Worm (Caenorhabditis elegans) whole organism, midembryonic: ENCODE results near the gene arl-5.

Experiments used
- T22C8.4 ChIP-seq: fragments of 200-800 bp; sonication (Bioruptor generic); IDR thresholded peaks from 2 replicates; pipeline ENCODE4 v1.3.6; 2022; ENCODE audit warnings: missing genetic modification characterization, missing compliant biosample characterization
- cog-1 ChIP-seq: sonication (generic microtip); optimal IDR thresholded peaks from 2 replicates; lab custom pipeline; 2016; ENCODE audit warnings: missing genetic modification characterization, missing compliant biosample characterization
- flt-1 ChIP-seq: fragments of 200-800 bp; sonication (Bioruptor generic); IDR thresholded peaks from 2 replicates; pipeline ENCODE4 v1.3.6; 2022; ENCODE audit warnings: missing genetic modification characterization, missing compliant biosample characterization
- klf-2 ChIP-seq: fragments of 200-800 bp; sonication (Bioruptor generic); conservative IDR thresholded peaks from 2 replicates; pipeline ENCODE4 v1.3.6; 2022; ENCODE audit warnings: missing genetic modification reagents, missing genetic modification characterization, missing compliant biosample characterization
- med-1 ChIP-seq: sonication (generic microtip); optimal IDR thresholded peaks from 2 replicates; lab custom pipeline; 2017; ENCODE audit warnings: missing genetic modification characterization, mild to moderate bottlenecking, missing compliant biosample characterization, antibody characterized with exemption, missing genetic modification reagents; ENCODE audit not compliant: insufficient read depth
- ref-1 ChIP-seq: fragments of 200-800 bp; sonication (Bioruptor generic); conservative IDR thresholded peaks from 2 replicates; pipeline ENCODE4 v1.3.6; 2022; ENCODE audit warnings: missing genetic modification reagents, missing genetic modification characterization, missing compliant biosample characterization
- tab-1 ChIP-seq: fragments of 200-800 bp; sonication (Bioruptor generic); IDR thresholded peaks from 2 replicates; pipeline ENCODE4 v1.3.6; 2022; ENCODE audit warnings: missing genetic modification characterization, missing compliant biosample characterization
- ztf-23 ChIP-seq: fragments of 200-800 bp; sonication (Bioruptor generic); IDR thresholded peaks from 2 replicates; pipeline ENCODE4 v1.3.6; 2022; ENCODE audit warnings: missing genetic modification reagents, missing genetic modification characterization, missing compliant biosample characterization
- ztf-29 ChIP-seq: fragments of 200-800 bp; sonication (Bioruptor generic); IDR thresholded peaks from 2 replicates; pipeline ENCODE4 v1.3.6; 2022; ENCODE audit warnings: missing genetic modification reagents, missing genetic modification characterization, missing compliant biosample characterization

DNA sequence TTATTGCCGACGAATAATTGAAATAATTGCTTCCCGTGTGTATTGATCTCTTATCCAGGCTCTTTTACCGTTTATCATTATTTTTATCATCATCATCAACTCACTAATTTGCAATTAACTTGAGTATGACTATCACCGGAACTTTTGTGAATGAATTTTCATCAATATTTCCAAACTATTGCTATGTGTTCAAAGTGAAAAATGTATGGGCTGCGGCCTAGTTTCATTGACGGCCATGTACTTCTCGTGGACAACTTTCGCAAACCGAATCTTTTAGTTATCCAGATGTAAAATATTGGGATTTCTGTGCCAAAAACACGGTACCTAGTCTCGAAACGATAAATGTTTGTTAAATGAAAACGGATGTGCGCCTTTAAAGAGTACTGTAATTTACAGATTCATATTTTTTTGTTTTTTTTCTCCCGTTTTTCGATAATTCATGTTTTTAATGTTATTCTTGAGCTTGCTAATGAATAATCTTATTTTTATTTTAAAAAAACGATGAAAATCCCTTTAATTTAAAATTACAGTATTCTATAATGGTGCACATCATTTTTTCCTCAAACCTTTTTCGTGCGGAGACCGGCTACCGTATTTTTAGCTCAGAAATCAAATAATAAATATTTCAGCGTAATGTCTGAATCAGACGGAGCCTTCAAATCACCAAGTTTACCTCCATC, 24.4 kb upstream of the arl-5 start, which contains the start of gene ZK632.2:
- TF ChIP-seq ztf-29 (GFP tag; lab: Robert Waterston, UW): no peak
- no peak for TF ChIP-seq ref-1 (GFP tag; lab: Robert Waterston, UW)
- no peak for TF ChIP-seq cog-1 (tag; lab: Kevin White, UChicago)
- TF ChIP-seq med-1 (GFP tag; lab: Kevin White, UChicago): no peak
- TF ChIP-seq tab-1 (GFP tag; lab: Robert Waterston, UW): no peak
- TF ChIP-seq flt-1 (GFP tag; lab: Robert Waterston, UW): no peak
- TF ChIP-seq ztf-23 (GFP tag; lab: Robert Waterston, UW): no peak
- TF ChIP-seq T22C8.4 (GFP tag; lab: Robert Waterston, UW): no peak
- TF ChIP-seq klf-2: no peak
